Worm (Caenorhabditis elegans) whole organism, L3 larva: ENCODE results near the gene wdr-5.3.

ENCODE experiments used
- R02D3.7 ChIP-seq: fragments of 150-350 bp; optimal IDR thresholded peaks from 2 replicates; lab custom pipeline; 2014; ENCODE audit warnings: missing biosample characterization, missing genetic modification characterization
- ceh-82 ChIP-seq: fragments of 150-350 bp; optimal IDR thresholded peaks from 2 replicates; lab custom pipeline; 2014; ENCODE audit warnings: missing biosample characterization, missing genetic modification characterization
- elt-3 ChIP-seq, 3 experiments: fragments of 150-350 bp in 1 of 3; sonication (generic microtip) in 2 of 3; optimal IDR thresholded peaks; 2 replicates in 2 of 3; 4 replicates in 1 of 3; lab custom pipeline; 2014 to 2017; ENCODE audit warnings: missing biosample characterization in 3 of 3, missing genetic modification characterization in 3 of 3
- nhr-12 ChIP-seq: fragments of 150-350 bp; optimal IDR thresholded peaks from 2 replicates; lab custom pipeline; 2014; ENCODE audit warnings: missing biosample characterization, missing genetic modification characterization
- unc-62 ChIP-seq: fragments of 150-350 bp; sonication (generic microtip); optimal IDR thresholded peaks from 4 replicates; lab custom pipeline; 2014; ENCODE audit warnings: missing biosample characterization, missing genetic modification reagents, missing genetic modification characterization
- ztf-4 ChIP-seq: fragments of 150-350 bp; optimal IDR thresholded peaks from 2 replicates; lab custom pipeline; 2014; ENCODE audit warnings: missing biosample characterization, missing genetic modification characterization

DNA sequence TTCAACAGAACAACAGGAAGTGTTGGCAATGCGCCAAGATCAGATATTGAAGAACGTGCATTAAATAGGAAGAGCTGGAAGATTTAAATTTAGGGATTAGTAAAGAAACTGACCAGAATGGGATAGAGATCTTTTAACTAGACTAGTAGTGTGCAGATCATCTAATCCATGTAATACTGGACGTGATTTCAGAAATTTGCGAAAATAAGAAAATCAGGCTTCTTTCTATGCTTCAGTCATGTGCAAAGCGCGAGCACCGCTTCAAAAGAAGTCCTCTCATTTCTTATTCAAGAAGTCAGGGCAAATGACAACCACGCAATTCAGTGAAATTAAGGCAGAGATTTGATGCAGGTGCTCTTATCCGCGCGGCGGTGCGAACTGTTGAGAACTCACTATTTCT, 18.9 kb upstream of the wdr-5.3 start:
- TF ChIP-seq ceh-82 (no peak), R02D3.7 (no peak), ztf-4 (tag; lab: Kevin White, UChicago) (no peak), nhr-12 (no peak), unc-62 (no peak), elt-3 (tag; optimal IDR thresholded peaks at IDR 0.05; lab: Kevin White, UChicago) (no peak)
